Worm (Caenorhabditis elegans) whole organism, young adult: Measurements from ENCODE around the gene ints-11.
A peak's percentile ranks its signal among the peaks of the same experiment; 100 is the strongest.

Source experiments
- B0019.2 ChIP-seq: fragments of 200-800 bp; sonication (Bioruptor generic); conservative IDR thresholded peaks from 2 replicates; pipeline ENCODE4 v1.3.6; 2022; ENCODE audit warnings: missing genetic modification reagents, missing genetic modification characterization, missing compliant biosample characterization
- B0035.1 ChIP-seq: sonication (generic microtip); optimal IDR thresholded peaks from 2 replicates; lab custom pipeline; 2016; ENCODE audit warnings: missing genetic modification characterization, mild to moderate bottlenecking, missing compliant biosample characterization, missing genotype, missing genetic modification reagents
- D2030.7 ChIP-seq: fragments of 200-800 bp; sonication (Bioruptor generic); IDR thresholded peaks from 2 replicates; pipeline ENCODE4 v1.3.6; 2022; ENCODE audit warnings: missing genetic modification reagents, missing genetic modification characterization, missing compliant biosample characterization
- F10E7.11 ChIP-seq: sonication (generic microtip); optimal IDR thresholded peaks from 2 replicates; lab custom pipeline; 2017; ENCODE audit warnings: mild to moderate bottlenecking, missing genetic modification characterization, moderate library complexity, missing compliant biosample characterization
- F33H1.4 ChIP-seq: fragments of 200-800 bp; sonication (Bioruptor generic); IDR thresholded peaks from 2 replicates; pipeline ENCODE4 v1.3.6; 2022; ENCODE audit warnings: missing genetic modification reagents, missing genetic modification characterization, missing compliant biosample characterization
- F39B2.1 ChIP-seq: fragments of 200-800 bp; sonication (Bioruptor generic); IDR thresholded peaks from 2 replicates; pipeline ENCODE4 v1.3.6; 2022; ENCODE audit warnings: missing genetic modification reagents, missing genetic modification characterization, missing compliant biosample characterization
- F52B5.7 ChIP-seq: sonication (generic microtip); optimal IDR thresholded peaks from 2 replicates; lab custom pipeline; 2016; ENCODE audit warnings: mild to moderate bottlenecking, missing genetic modification characterization, missing compliant biosample characterization
- F55B11.4 ChIP-seq: sonication (generic microtip); optimal IDR thresholded peaks from 2 replicates; lab custom pipeline; 2016; ENCODE audit warnings: missing compliant biosample characterization, missing genetic modification characterization, borderline replicate concordance; ENCODE audit not compliant: insufficient read depth
- K11D2.4 ChIP-seq: fragments of 200-800 bp; sonication (Bioruptor generic); IDR thresholded peaks from 2 replicates; pipeline ENCODE4 v1.3.6; 2022; ENCODE audit warnings: missing genetic modification reagents, missing genetic modification characterization, missing compliant biosample characterization
- K12H6.12 ChIP-seq: fragments of 200-800 bp; sonication (Bioruptor generic); optimal IDR thresholded peaks from 2 replicates; lab custom pipeline; 2018; ENCODE audit warnings: mild to moderate bottlenecking, missing genetic modification characterization, missing compliant biosample characterization
- T07F8.4 ChIP-seq: sonication (generic microtip); optimal IDR thresholded peaks from 2 replicates; lab custom pipeline; 2016; ENCODE audit warnings: mild to moderate bottlenecking, missing genetic modification characterization, moderate library complexity, missing compliant biosample characterization
- Y53F4B.3 ChIP-seq: fragments of 200-800 bp; sonication (Bioruptor generic); IDR thresholded peaks from 2 replicates; pipeline ENCODE4 v1.3.6; 2022; ENCODE audit warnings: missing genetic modification reagents, missing genetic modification characterization, missing compliant biosample characterization
- Y67H2A.10 ChIP-seq: fragments of 200-800 bp; sonication (Bioruptor generic); conservative IDR thresholded peaks from 2 replicates; pipeline ENCODE4 v1.3.6; 2022; ENCODE audit warnings: missing genetic modification reagents, missing genetic modification characterization, missing compliant biosample characterization
- Y79H2A.3 ChIP-seq: fragments of 200-800 bp; sonication (Bioruptor generic); conservative IDR thresholded peaks from 2 replicates; pipeline ENCODE4 v1.3.6; 2022; ENCODE audit warnings: missing genetic modification reagents, missing genetic modification characterization, missing compliant biosample characterization
- Y95B8A.8 ChIP-seq: fragments of 200-800 bp; sonication (Bioruptor generic); IDR thresholded peaks from 2 replicates; pipeline ENCODE4 v1.3.6; 2022; ENCODE audit warnings: missing genetic modification reagents, missing genetic modification characterization, missing compliant biosample characterization
- ZK185.1 ChIP-seq: sonication (generic microtip); optimal IDR thresholded peaks from 2 replicates; lab custom pipeline; 2016; ENCODE audit warnings: mild to moderate bottlenecking, missing genetic modification characterization, missing compliant biosample characterization; ENCODE audit not compliant: poor library complexity, severe bottlenecking
- ama-1 ChIP-seq, 3 experiments: fragments of 150-350 bp in 1 of 3; sonication (generic microtip) in 2 of 3; optimal IDR thresholded peaks; 2 replicates each; lab custom pipeline; 2014 to 2018; ENCODE audit warnings: missing biosample characterization in 2 of 3, missing genetic modification characterization in 2 of 3, missing genetic modification reagents in 2 of 3
- aptf-2 ChIP-seq: fragments of 200-800 bp; sonication (Bioruptor generic); conservative IDR thresholded peaks from 2 replicates; pipeline ENCODE4 v1.3.6; 2022; ENCODE audit warnings: missing genetic modification reagents, missing genetic modification characterization, missing compliant biosample characterization
- bed-1 ChIP-seq: fragments of 200-800 bp; sonication (Bioruptor generic); IDR thresholded peaks from 2 replicates; pipeline ENCODE4 v1.3.6; 2022; ENCODE audit warnings: missing genetic modification reagents, missing genetic modification characterization, missing compliant biosample characterization
- ccch-3 ChIP-seq: fragments of 200-800 bp; sonication (Bioruptor generic); optimal IDR thresholded peaks from 2 replicates; lab custom pipeline; 2018; ENCODE audit warnings: mild to moderate bottlenecking, missing genetic modification characterization, missing compliant biosample characterization
- cebp-2 ChIP-seq: fragments of 200-800 bp; sonication (Bioruptor generic); IDR thresholded peaks from 2 replicates; pipeline ENCODE4 v1.3.6; 2022; ENCODE audit warnings: missing genetic modification characterization, missing compliant biosample characterization
- ceh-58 ChIP-seq: fragments of 200-800 bp; sonication (Bioruptor generic); IDR thresholded peaks from 2 replicates; pipeline ENCODE4 v1.3.6; 2022; ENCODE audit warnings: missing genetic modification characterization, missing compliant biosample characterization
- ceh-91 ChIP-seq: fragments of 200-800 bp; sonication (Bioruptor generic); IDR thresholded peaks from 2 replicates; pipeline ENCODE4 v1.3.6; 2022; ENCODE audit warnings: missing genetic modification reagents, missing genetic modification characterization, missing compliant biosample characterization
- efl-1 ChIP-seq: fragments of 150-350 bp; optimal IDR thresholded peaks from 2 replicates; lab custom pipeline; 2014; ENCODE audit warnings: missing biosample characterization, missing genetic modification reagents, missing genetic modification characterization
- egl-18 ChIP-seq: fragments of 200-800 bp; sonication (Bioruptor generic); IDR thresholded peaks from 2 replicates; pipeline ENCODE4 v1.3.6; 2022; ENCODE audit warnings: missing genetic modification reagents, missing genetic modification characterization, missing compliant biosample characterization
- gei-17 ChIP-seq: fragments of 200-800 bp; sonication (Bioruptor generic); optimal IDR thresholded peaks from 2 replicates; lab custom pipeline; 2018; ENCODE audit warnings: mild to moderate bottlenecking, missing genetic modification characterization, missing compliant biosample characterization
- hmg-1.2 ChIP-seq: fragments of 200-800 bp; sonication (Bioruptor generic); IDR thresholded peaks from 2 replicates; pipeline ENCODE4 v1.3.6; 2022; ENCODE audit warnings: missing genetic modification reagents, missing genetic modification characterization, missing compliant biosample characterization
- hmg-20 ChIP-seq: fragments of 200-800 bp; sonication (Bioruptor generic); IDR thresholded peaks from 2 replicates; pipeline ENCODE4 v1.3.6; 2022; ENCODE audit warnings: missing genetic modification reagents, missing genetic modification characterization, missing compliant biosample characterization
- lin-26 ChIP-seq: fragments of 200-800 bp; sonication (Bioruptor generic); IDR thresholded peaks from 2 replicates; pipeline ENCODE4 v1.3.6; 2022; ENCODE audit warnings: missing genetic modification reagents, missing genetic modification characterization, missing compliant biosample characterization
- madf-3 ChIP-seq: fragments of 200-800 bp; sonication (Bioruptor generic); IDR thresholded peaks from 2 replicates; pipeline ENCODE4 v1.3.6; 2022; ENCODE audit warnings: missing genetic modification reagents, missing genetic modification characterization, missing compliant biosample characterization
- madf-6 ChIP-seq: fragments of 200-800 bp; sonication (Bioruptor generic); IDR thresholded peaks from 2 replicates; pipeline ENCODE4 v1.3.6; 2022; ENCODE audit warnings: missing genetic modification reagents, missing genetic modification characterization, missing compliant biosample characterization
- mcd-1 ChIP-seq: fragments of 200-800 bp; sonication (Bioruptor generic); IDR thresholded peaks from 2 replicates; pipeline ENCODE4 v1.3.6; 2022; ENCODE audit warnings: missing genetic modification reagents, missing genetic modification characterization, missing compliant biosample characterization
- mel-28 ChIP-seq: sonication (generic microtip); optimal IDR thresholded peaks from 2 replicates; lab custom pipeline; 2016; ENCODE audit warnings: borderline replicate concordance, mild to moderate bottlenecking, missing genetic modification characterization, missing compliant biosample characterization
- nfya-2 ChIP-seq: fragments of 200-800 bp; sonication (Bioruptor generic); IDR thresholded peaks from 2 replicates; pipeline ENCODE4 v1.3.6; 2022; ENCODE audit warnings: missing genetic modification reagents, missing genetic modification characterization, missing compliant biosample characterization
- nhr-120 ChIP-seq: fragments of 200-800 bp; sonication (Bioruptor generic); IDR thresholded peaks from 2 replicates; pipeline ENCODE4 v1.3.6; 2022; ENCODE audit warnings: missing genetic modification characterization, missing compliant biosample characterization
- nhr-80 ChIP-seq: sonication (generic microtip); optimal IDR thresholded peaks from 2 replicates; lab custom pipeline; 2016; ENCODE audit warnings: missing genetic modification characterization, missing compliant biosample characterization
- snpc-1.1 ChIP-seq: sonication (generic microtip); optimal IDR thresholded peaks from 2 replicates; lab custom pipeline; 2017; ENCODE audit warnings: missing genetic modification characterization, mild to moderate bottlenecking, missing compliant biosample characterization, antibody characterized with exemption, moderate library complexity, missing genotype, missing genetic modification reagents; ENCODE audit not compliant: insufficient read depth
- snpc-1.3 ChIP-seq: sonication (generic microtip); optimal IDR thresholded peaks from 2 replicates; lab custom pipeline; 2017; ENCODE audit warnings: missing genetic modification characterization, mild to moderate bottlenecking, missing compliant biosample characterization, antibody characterized with exemption, moderate library complexity, missing genotype, missing genetic modification reagents; ENCODE audit not compliant: insufficient read depth
- snpc-4 ChIP-seq, 5 experiments: fragments of 150-350 bp in 1 of 5; sonication (generic microtip) in 4 of 5; optimal IDR thresholded peaks; 2 replicates each; lab custom pipeline; 2014 to 2018; ENCODE audit warnings: missing genetic modification characterization in 5 of 5, missing biosample characterization in 3 of 5, antibody characterized with exemption in 2 of 5, mild to moderate bottlenecking in 2 of 5, missing compliant biosample characterization in 2 of 5, missing genotype in 2 of 5, moderate library complexity in 2 of 5, missing genetic modification reagents in 1 of 5
- tbx-9 ChIP-seq: sonication (generic microtip); optimal IDR thresholded peaks from 2 replicates; lab custom pipeline; 2016; ENCODE audit warnings: borderline replicate concordance, missing genetic modification characterization, inconsistent platforms, missing compliant biosample characterization
- zfh-2 ChIP-seq: fragments of 200-800 bp; sonication (Bioruptor generic); conservative IDR thresholded peaks from 2 replicates; pipeline ENCODE4 v1.3.6; 2022; ENCODE audit warnings: missing genetic modification reagents, missing genetic modification characterization, missing compliant biosample characterization
- ztf-18 ChIP-seq: sonication (generic microtip); optimal IDR thresholded peaks from 2 replicates; lab custom pipeline; 2016; ENCODE audit warnings: missing genotype, mild to moderate bottlenecking, missing genetic modification characterization, missing compliant biosample characterization
- ztf-22 ChIP-seq: fragments of 200-800 bp; sonication (Bioruptor generic); optimal IDR thresholded peaks from 2 replicates; lab custom pipeline; 2018; ENCODE audit warnings: mild to moderate bottlenecking, missing genetic modification characterization, moderate library complexity, missing compliant biosample characterization
- ztf-25 ChIP-seq: fragments of 200-800 bp; sonication (Bioruptor generic); IDR thresholded peaks from 2 replicates; pipeline ENCODE4 v1.3.6; 2022; ENCODE audit warnings: missing genetic modification reagents, missing genetic modification characterization, missing compliant biosample characterization
- ztf-3 ChIP-seq: fragments of 200-800 bp; sonication (Bioruptor generic); optimal IDR thresholded peaks from 2 replicates; lab custom pipeline; 2018; ENCODE audit warnings: mild to moderate bottlenecking, missing genetic modification characterization, missing compliant biosample characterization

ints-11 gene

ce11 chrII:8106921-8107695 is 36.2 kb downstream of the ints-11 start, which contains the start of the genes chst-1 and C41C4.9 (continued):
- TF ChIP-seq zfh-2 (GFP tag; lab: Robert Waterston, UW) (no peak), B0019.2 (no peak), lin-26 (GFP tag; lab: Robert Waterston, UW) (peak; percentile 98; the same call in 1 of the 2 replicates), mel-28 (tag; lab: Kevin White, UChicago) (no peak), ama-1 (optimal IDR thresholded peaks at IDR 0.05; lab: Kevin White, UChicago) (no peak), ama-1 (GFP tag; optimal IDR thresholded peaks at IDR 0.05; lab: Kevin White, UChicago) (peak in 1 of 2 experiments; percentile 86), madf-6 (GFP tag; lab: Robert Waterston, UW) (no peak), ztf-25 (GFP tag; lab: Robert Waterston, UW) (peak; percentile 96), nhr-120 (GFP tag; lab: Robert Waterston, UW) (no peak), D2030.7 (GFP tag; lab: Robert Waterston, UW) (no peak; the same call in 1 of the 2 replicates), snpc-1.1 (peak; percentile 30), ceh-58 (no peak), bed-1 (GFP tag; lab: Robert Waterston, UW) (0 out of 2 replicates have a peak, but pooled peaks have one; percentile 50), F33H1.4 (GFP tag; lab: Robert Waterston, UW) (no peak; the same call in 1 of the 2 replicates), ccch-3 (no peak), F39B2.1 (GFP tag; lab: Robert Waterston, UW) (peak; percentile 58; the same call in 1 of the 2 replicates), Y67H2A.10 (GFP tag; lab: Robert Waterston, UW) (no peak), hmg-1.2 (peak; percentile 69), egl-18 (no peak), efl-1 (GFP tag; lab: Kevin White, UChicago) (peak; percentile 43), Y95B8A.8 (GFP tag; lab: Robert Waterston, UW) (no peak), K11D2.4 (GFP tag; lab: Robert Waterston, UW) (no peak), K12H6.12 (tag; lab: Kevin White, UChicago) (peak; percentile 57), F10E7.11 (tag; lab: Kevin White, UChicago) (peak; percentile 88), snpc-4 (GFP tag; optimal IDR thresholded peaks at IDR 0.05; lab: Kevin White, UChicago) (peak; percentile 67), snpc-4 (tag; optimal IDR thresholded peaks at IDR 0.05; lab: Kevin White, UChicago) (peak in 2 of 4 experiments; percentile 74 to 75), ztf-18 (tag; lab: Kevin White, UChicago) (peak; percentile 87), T07F8.4 (tag; lab: Kevin White, UChicago) (peak; percentile 74), tbx-9 (peak; percentile 61), B0035.1 (tag; lab: Kevin White, UChicago) (peak; percentile 46), F52B5.7 (peak; percentile 94), nhr-80 (tag; lab: Kevin White, UChicago) (peak; percentile 75), mcd-1 (GFP tag; lab: Robert Waterston, UW) (no peak), Y79H2A.3 (GFP tag; lab: Robert Waterston, UW) (peak; percentile 68; the same call in 1 of the 2 replicates), Y53F4B.3 (no peak), F55B11.4 (tag; lab: Kevin White, UChicago) (peak; percentile 35), madf-3 (no peak), cebp-2 (peak; percentile 88; the same call in 1 of the 2 replicates), ztf-22 (peak; percentile 91), nfya-2 (GFP tag; lab: Robert Waterston, UW) (no peak), ztf-3 (peak; percentile 36), ZK185.1 (tag; lab: Kevin White, UChicago) (peak; percentile 80), gei-17 (GFP tag; lab: Kevin White, UChicago) (no peak), snpc-1.3 (tag; lab: Kevin White, UChicago) (peak; percentile 92), aptf-2 (GFP tag; lab: Robert Waterston, UW) (no peak), hmg-20 (peak; percentile 75), ceh-91 (GFP tag; lab: Robert Waterston, UW) (no peak)
